Fruit fly (Drosophila melanogaster): ENCODE data around the gene CG5966.
"Not testable (repeated sequence)": the region's sequence is repeated elsewhere in the genome, so short reads cannot be mapped to it uniquely, and the experiment has no call there.

CG5966 gene

dm6 chrX:5988088-5988987 lies at the start of gene CG5966:
Gene CG5966, plus strand, starts transcription at chrX:5988791.
- TF ChIP-seq Pif1B (GFP tag; optimal IDR thresholded peaks at IDR 0.05) (no peak), CG15710 (tag; optimal IDR thresholded peaks at IDR 0.05) (no peak), CG4496 (GFP tag; IDR thresholded peaks at IDR 0.05) (peak; percentile 72), CG8301 (tag; optimal IDR thresholded peaks at IDR 0.05) (peak; percentile 18), EcR (GFP tag; optimal IDR thresholded peaks at IDR 0.05) (no peak), Pif1A (GFP tag; optimal IDR thresholded peaks at IDR 0.05) (peak; percentile 35), CG10348 (GFP tag; IDR thresholded peaks at IDR 0.05) (no peak), D1 (tag; optimal IDR thresholded peaks at IDR 0.05) (no peak), rn (GFP tag; IDR thresholded peaks at IDR 0.05) (no peak), CG14655 (GFP tag; optimal IDR thresholded peaks at IDR 0.05) (peak; percentile 56), CG12605 (GFP tag; IDR thresholded peaks at IDR 0.05) (peak; percentile 84), CG13204 (GFP tag; optimal IDR thresholded peaks at IDR 0.05) (peak; percentile 75), Ets98B (GFP tag; IDR thresholded peaks at IDR 0.05) (peak; percentile 70), CG34367 (tag; optimal IDR thresholded peaks at IDR 0.05) (peak; percentile 8), CG8159 (tag; optimal IDR thresholded peaks at IDR 0.05) (no peak), CG32121 (GFP tag; IDR thresholded peaks at IDR 0.05) (no peak; the same call in 1 of the 2 replicates), CG17806 (tag; optimal IDR thresholded peaks at IDR 0.05) (no peak), CG9948 (tag; optimal IDR thresholded peaks at IDR 0.05) (no peak), Snoo (tag; optimal IDR thresholded peaks at IDR 0.05) (no peak), gl (tag; optimal IDR thresholded peaks at IDR 0.05) (peak; percentile 79), fd96Ca (GFP tag; IDR thresholded peaks at IDR 0.05) (peak; percentile 37; the same call in 1 of the 3 replicates)

- no peak for TF ChIP-seq CG17806 (tag; optimal IDR thresholded peaks at IDR 0.05)
- no peak for TF ChIP-seq CG15710 (tag; optimal IDR thresholded peaks at IDR 0.05)
- TF ChIP-seq CG8159 (tag; optimal IDR thresholded peaks at IDR 0.05), result no peak
- no peak for TF ChIP-seq CG4496 (GFP tag; IDR thresholded peaks at IDR 0.05)
- TF ChIP-seq fd96Ca (GFP tag; IDR thresholded peaks at IDR 0.05), result no peak
These were observed 46.8 kb upstream of the CG5966 start for dm6 chrX:5941824-5942223.

- TF ChIP-seq CG13204 (GFP tag; optimal IDR thresholded peaks at IDR 0.05); fd96Ca (GFP tag; IDR thresholded peaks at IDR 0.05); CG8159 (tag; optimal IDR thresholded peaks at IDR 0.05): not testable (repeated sequence)
These were observed 46.3 kb upstream of the CG5966 start, which contains the start of gene CG12728 for dm6 chrX:5942306-5942705. Gene CG12728, plus strand, starts transcription at chrX:5942606.

- TF ChIP-seq CG12605 (GFP tag; IDR thresholded peaks at IDR 0.05); CG14655 (GFP tag; optimal IDR thresholded peaks at IDR 0.05); CG8159 (tag; optimal IDR thresholded peaks at IDR 0.05): not testable (repeated sequence)
These were observed 43.4 kb upstream of the CG5966 start, which contains the start of gene CG32756 for dm6 chrX:5945052-5945830. Gene CG32756, plus strand, starts transcription at chrX:5945682.

dm6 chrX:5947870-5948498 lies 40.6 kb upstream of the CG5966 start, which contains the start of gene CG6041:
Gene CG6041, plus strand, starts transcription at chrX:5948160.
- TF ChIP-seq Pif1A (GFP tag; optimal IDR thresholded peaks at IDR 0.05) (no peak), CG32121 (GFP tag; IDR thresholded peaks at IDR 0.05) (no peak), CG17806 (tag; optimal IDR thresholded peaks at IDR 0.05) (no peak)

- TF ChIP-seq CG14655 (GFP tag; optimal IDR thresholded peaks at IDR 0.05) (no peak), CG4496 (GFP tag; IDR thresholded peaks at IDR 0.05) (no peak), CG32121 (GFP tag; IDR thresholded peaks at IDR 0.05) (no peak), Ets98B (GFP tag; IDR thresholded peaks at IDR 0.05) (no peak), EcR (GFP tag; optimal IDR thresholded peaks at IDR 0.05) (no peak), Pif1A (GFP tag; optimal IDR thresholded peaks at IDR 0.05) (no peak), fd96Ca (GFP tag; IDR thresholded peaks at IDR 0.05) (no peak), CG10348 (GFP tag; IDR thresholded peaks at IDR 0.05) (no peak)
These were observed 38.6 kb upstream of the CG5966 start, which contains the start of gene CG32755 for dm6 chrX:5949951-5950350. Gene CG32755, plus strand, starts transcription at chrX:5950251.

All from whole organism, pupa.